Fruit fly (Drosophila melanogaster) whole organism, embryonic: Measurements from ENCODE around the gene Fibp.
A peak's percentile ranks its signal among the peaks of the same experiment; 100 is the strongest.

Experiments used
- CG10462 ChIP-seq: fragments of 200-800 bp; sonication (Bioruptor generic); optimal IDR thresholded peaks from 2 replicates; lab custom pipeline; 2016; ENCODE audit warnings: missing biosample characterization, missing genetic modification characterization
- CG10654 ChIP-seq: fragments of 200-800 bp; sonication (Bioruptor generic); optimal IDR thresholded peaks from 2 replicates; lab custom pipeline; 2016; ENCODE audit warnings: missing biosample characterization, missing genetic modification characterization
- CG11247 ChIP-seq: fragments of 200-800 bp; sonication (Bioruptor generic); IDR thresholded peaks from 2 replicates; pipeline ENCODE4 v1.3.6; 2022; ENCODE audit warnings: missing biosample characterization, missing genetic modification characterization
- CG14710 ChIP-seq: fragments of 200-800 bp; sonication (Bioruptor generic); optimal IDR thresholded peaks from 3 replicates; lab custom pipeline; 2019; ENCODE audit warnings: missing biosample characterization, mild to moderate bottlenecking, missing genetic modification characterization, moderate library complexity
- CG14860 ChIP-seq: fragments of 200-800 bp; sonication (Bioruptor generic); IDR thresholded peaks from 3 replicates; pipeline ENCODE4 v1.3.6; 2022; ENCODE audit warnings: missing biosample characterization, missing genetic modification characterization; ENCODE audit not compliant: partially characterized antibody
- CG15514 ChIP-seq: fragments of 200-800 bp; sonication (Bioruptor generic); optimal IDR thresholded peaks from 3 replicates; lab custom pipeline; 2017; ENCODE audit warnings: missing biosample characterization, missing genetic modification characterization, mild to moderate bottlenecking, moderate library complexity, missing genetic modification reagents
- CG17385 ChIP-seq: fragments of 200-800 bp; sonication (Bioruptor generic); optimal IDR thresholded peaks from 3 replicates; lab custom pipeline; 2018; ENCODE audit warnings: missing biosample characterization, mild to moderate bottlenecking, missing genetic modification characterization
- CG34376 ChIP-seq: fragments of 200-800 bp; sonication (Bioruptor generic); optimal IDR thresholded peaks from 2 replicates; lab custom pipeline; 2018; ENCODE audit warnings: missing biosample characterization, mild to moderate bottlenecking, missing genetic modification characterization
- CG34422 ChIP-seq: fragments of 200-800 bp; sonication (Bioruptor generic); IDR thresholded peaks from 3 replicates; pipeline ENCODE4 v1.3.6; 2022; ENCODE audit warnings: missing biosample characterization, missing genetic modification characterization
- CG4282 ChIP-seq: fragments of 200-800 bp; sonication (Bioruptor generic); optimal IDR thresholded peaks from 2 replicates; lab custom pipeline; 2016; ENCODE audit warnings: missing biosample characterization, missing genetic modification characterization
- CG4820 ChIP-seq: fragments of 200-800 bp; sonication (Bioruptor generic); optimal IDR thresholded peaks from 3 replicates; lab custom pipeline; 2016; ENCODE audit warnings: missing biosample characterization, missing genetic modification characterization
- CG6791 ChIP-seq: fragments of 200-800 bp; sonication (Bioruptor generic); IDR thresholded peaks from 3 replicates; pipeline ENCODE4 v1.3.6; 2022; ENCODE audit warnings: missing biosample characterization, missing genetic modification characterization; ENCODE audit not compliant: partially characterized antibody
- CG7786 ChIP-seq: fragments of 200-800 bp; sonication (Bioruptor generic); optimal IDR thresholded peaks from 2 replicates; lab custom pipeline; 2016; ENCODE audit warnings: missing biosample characterization, missing genetic modification characterization
- CG8089 ChIP-seq: fragments of 200-800 bp; sonication (Bioruptor generic); optimal IDR thresholded peaks from 3 replicates; lab custom pipeline; 2016; ENCODE audit warnings: missing biosample characterization, missing genetic modification characterization
- CG8924 ChIP-seq: fragments of 200-800 bp; optimal IDR thresholded peaks from 3 replicates; lab custom pipeline; 2019; ENCODE audit warnings: missing biosample characterization, mild to moderate bottlenecking, missing genetic modification characterization, moderate library complexity
- CG9932 ChIP-seq: fragments of 200-800 bp; sonication (Bioruptor generic); IDR thresholded peaks from 2 replicates; pipeline ENCODE4 v1.3.6; 2022; ENCODE audit warnings: missing biosample characterization, missing genetic modification characterization
- Elba2 ChIP-seq: fragments of 200-800 bp; sonication (Bioruptor generic); optimal IDR thresholded peaks from 3 replicates; lab custom pipeline; 2016; ENCODE audit warnings: missing biosample characterization, missing genetic modification characterization
- Fer1 ChIP-seq: fragments of 200-800 bp; sonication (Bioruptor generic); optimal IDR thresholded peaks from 2 replicates; lab custom pipeline; 2017; ENCODE audit warnings: missing biosample characterization, mild to moderate bottlenecking, missing genetic modification characterization
- Nf-YA ChIP-seq: fragments of 200-800 bp; sonication (Bioruptor generic); IDR thresholded peaks from 2 replicates; pipeline ENCODE4 v1.3.6; 2022; ENCODE audit warnings: missing biosample characterization, missing genetic modification characterization
- Sox100B ChIP-seq: fragments of 200-800 bp; sonication (Bioruptor generic); optimal IDR thresholded peaks from 3 replicates; lab custom pipeline; 2018; ENCODE audit warnings: missing biosample characterization, mild to moderate bottlenecking, missing genetic modification characterization
- Tbp ChIP-seq: fragments of >200 bp; optimal IDR thresholded peaks from 2 replicates; lab custom pipeline; 2018; ENCODE audit warnings: missing biosample characterization, missing genetic modification characterization
- Usf ChIP-seq: fragments of 200-800 bp; sonication (Bioruptor generic); optimal IDR thresholded peaks from 2 replicates; lab custom pipeline; 2017; ENCODE audit warnings: missing genotype, missing biosample characterization, missing genetic modification characterization
- ac ChIP-seq: fragments of 200-800 bp; sonication (Bioruptor generic); optimal IDR thresholded peaks from 3 replicates; lab custom pipeline; 2017; ENCODE audit warnings: missing biosample characterization, mild to moderate bottlenecking, missing genetic modification characterization
- btn ChIP-seq: fragments of 200-800 bp; sonication (Bioruptor generic); optimal IDR thresholded peaks from 2 replicates; lab custom pipeline; 2016; ENCODE audit warnings: missing biosample characterization, missing genetic modification characterization
- chinmo ChIP-seq: fragments of 200-800 bp; sonication (Bioruptor generic); IDR thresholded peaks from 4 replicates; pipeline ENCODE4 v1.3.6; 2022; ENCODE audit warnings: missing biosample characterization, missing genetic modification characterization; ENCODE audit not compliant: partially characterized antibody
- ems ChIP-seq: fragments of 200-800 bp; sonication (Bioruptor generic); optimal IDR thresholded peaks from 3 replicates; lab custom pipeline; 2016; ENCODE audit warnings: missing biosample characterization, missing genetic modification characterization
- exex ChIP-seq: fragments of 200-800 bp; sonication (Bioruptor generic); optimal IDR thresholded peaks from 4 replicates; lab custom pipeline; 2018; ENCODE audit warnings: missing biosample characterization, mild to moderate bottlenecking, missing genetic modification characterization, moderate library complexity
- gsb ChIP-seq: fragments of 200-800 bp; sonication (Bioruptor generic); IDR thresholded peaks from 2 replicates; pipeline ENCODE4 v1.3.6; 2022; ENCODE audit warnings: missing biosample characterization, missing genetic modification characterization
- h ChIP-seq: fragments of >200 bp; optimal IDR thresholded peaks from 2 replicates; lab custom pipeline; 2017
- mirr ChIP-seq: fragments of 200-800 bp; sonication (Bioruptor generic); optimal IDR thresholded peaks from 3 replicates; lab custom pipeline; 2018; ENCODE audit warnings: missing biosample characterization, mild to moderate bottlenecking, missing genetic modification characterization
- phol ChIP-seq: fragments of 200-800 bp; sonication (Bioruptor generic); optimal IDR thresholded peaks from 3 replicates; lab custom pipeline; 2018; ENCODE audit warnings: missing biosample characterization, mild to moderate bottlenecking, missing genetic modification characterization, moderate library complexity
- pros ChIP-seq: fragments of 200-800 bp; sonication (Bioruptor generic); optimal IDR thresholded peaks from 3 replicates; lab custom pipeline; 2019; ENCODE audit warnings: missing biosample characterization, mild to moderate bottlenecking, missing genetic modification characterization, moderate library complexity
- sens ChIP-seq: fragments of 200-800 bp; sonication (Bioruptor generic); peaks from one replicate; lab custom pipeline; 2016; ENCODE audit warnings: missing biosample characterization, missing genetic modification characterization
- sens-2 ChIP-seq: fragments of 200-800 bp; sonication (Bioruptor generic); IDR thresholded peaks from 2 replicates; pipeline ENCODE4 v1.3.6; 2022; ENCODE audit warnings: missing biosample characterization, missing genetic modification characterization
- sim ChIP-seq: fragments of 200-800 bp; sonication (Bioruptor generic); IDR thresholded peaks from 2 replicates; pipeline ENCODE4 v1.3.6; 2022; ENCODE audit warnings: missing biosample characterization, missing genetic modification characterization
- sr ChIP-seq: fragments of 200-800 bp; sonication (Bioruptor generic); IDR thresholded peaks from 3 replicates; pipeline ENCODE4 v1.3.6; 2022; ENCODE audit warnings: missing biosample characterization, missing genetic modification characterization
- ssp ChIP-seq: fragments of 200-800 bp; sonication (Bioruptor generic); IDR thresholded peaks from 2 replicates; pipeline ENCODE4 v1.3.6; 2022; ENCODE audit warnings: missing biosample characterization, missing genetic modification characterization
- stc ChIP-seq: fragments of 200-800 bp; sonication (Bioruptor generic); IDR thresholded peaks from 2 replicates; pipeline ENCODE4 v1.3.6; 2022; ENCODE audit warnings: missing biosample characterization, missing genetic modification characterization
- trh ChIP-seq: fragments of 200-800 bp; sonication (Bioruptor generic); optimal IDR thresholded peaks from 2 replicates; lab custom pipeline; 2016; ENCODE audit warnings: missing biosample characterization, missing genetic modification characterization
- ttk ChIP-seq: fragments of 200-800 bp; sonication (Bioruptor generic); IDR thresholded peaks from 2 replicates; pipeline ENCODE4 v2.1.2; 2022; ENCODE audit warnings: missing biosample characterization, missing genetic modification characterization
- tup ChIP-seq: fragments of 200-800 bp; sonication (Bioruptor generic); optimal IDR thresholded peaks from 2 replicates; lab custom pipeline; 2016; ENCODE audit warnings: missing biosample characterization, mild to moderate bottlenecking, missing genetic modification characterization, moderate library complexity
- twi ChIP-seq: fragments of 200-800 bp; optimal IDR thresholded peaks from 2 replicates; lab custom pipeline; 2019; ENCODE audit warnings: missing biosample characterization, mild to moderate bottlenecking, missing genetic modification characterization, moderate library complexity
- vfl ChIP-seq: fragments of 200-800 bp; sonication (Bioruptor generic); optimal IDR thresholded peaks from 2 replicates; lab custom pipeline; 2016; ENCODE audit warnings: missing biosample characterization, missing genetic modification characterization
- vvl ChIP-seq: fragments of 200-800 bp; sonication (Bioruptor generic); IDR thresholded peaks from 2 replicates; pipeline ENCODE4 v1.3.6; 2022; ENCODE audit warnings: missing biosample characterization, missing genetic modification characterization
- zfh1 ChIP-seq: fragments of 200-800 bp; sonication (Bioruptor generic); IDR thresholded peaks from 3 replicates; pipeline ENCODE4 v1.3.6; 2022; ENCODE audit warnings: missing biosample characterization, missing genetic modification characterization
- zfh2 ChIP-seq: fragments of 200-800 bp; sonication (Bioruptor generic); optimal IDR thresholded peaks from 2 replicates; lab custom pipeline; 2016; ENCODE audit warnings: missing biosample characterization, missing genetic modification characterization

The Fibp gene

DNA sequence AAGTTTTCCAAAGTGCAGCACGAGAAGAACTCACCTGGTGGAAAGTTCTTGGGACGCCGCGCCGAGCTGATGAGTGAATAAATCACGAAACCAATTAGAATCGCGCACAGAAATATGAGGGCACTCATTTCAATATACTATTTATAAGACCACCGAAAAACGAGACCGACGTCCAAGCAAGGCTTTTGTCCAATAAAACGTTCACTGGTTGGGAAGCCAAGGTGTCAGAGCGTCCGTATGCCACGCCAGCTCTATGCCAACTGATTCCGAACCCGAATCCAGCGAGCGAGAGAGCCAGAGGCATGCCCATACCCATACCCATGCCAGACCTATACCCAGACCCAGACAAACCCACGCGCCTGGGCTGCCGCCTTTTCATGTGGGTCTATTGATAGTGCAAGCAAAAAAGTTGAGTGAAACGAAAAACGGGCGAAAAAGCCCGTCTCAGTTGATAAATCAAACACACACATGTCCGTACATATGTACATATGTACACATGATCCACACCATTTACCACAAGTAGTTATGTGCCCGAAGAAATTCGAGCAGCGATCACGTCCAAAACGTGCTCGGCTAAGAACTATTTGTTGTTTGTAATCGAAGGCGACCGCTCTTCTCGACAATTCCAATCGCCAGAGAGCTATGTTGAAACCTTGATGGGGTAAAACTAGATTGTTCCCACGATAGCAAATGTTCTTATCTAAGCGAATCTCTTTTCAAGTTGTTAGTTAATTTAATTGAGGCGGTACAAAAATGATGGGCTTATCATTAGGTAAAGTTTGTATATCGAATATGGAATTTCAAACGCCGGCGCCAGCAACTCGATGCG is 4.5 kb downstream of the Fibp start, which contains the start of gene Cyp305a1 (continued):
- TF ChIP-seq phol (no peak), sr (GFP tag; lab: Robert Waterston, UW) (peak; percentile 65; the same call in 2 of the 3 replicates), zfh1 (no peak), CG34376 (GFP tag; lab: Kevin White, UChicago) (peak; percentile 63), ttk (GFP tag; lab: Robert Waterston, UW) (no peak), sens-2 (GFP tag; lab: Robert Waterston, UW) (no peak), CG10654 (GFP tag; lab: Kevin White, UChicago) (no peak), CG4282 (GFP tag; lab: Kevin White, UChicago) (no peak), btn (GFP tag; lab: Kevin White, UChicago) (no peak), sim (GFP tag; lab: Robert Waterston, UW) (0 out of 2 replicates have a peak, but pooled peaks have one; percentile 14), Tbp (no peak), CG10462 (GFP tag; lab: Kevin White, UChicago) (no peak), Nf-YA (GFP tag; lab: Robert Waterston, UW) (no peak), h (lab: Kevin White, UChicago) (no peak), stc (GFP tag; lab: Robert Waterston, UW) (no peak), exex (tag; lab: Kevin White, UChicago) (peak; percentile 68), pros (GFP tag; lab: Kevin White, UChicago) (no peak), zfh2 (no peak), tup (GFP tag; lab: Kevin White, UChicago) (no peak), CG17385 (no peak)

- no peak for TF ChIP-seq ssp (GFP tag; lab: Robert Waterston, UW)
- no peak for TF ChIP-seq CG11247 (GFP tag; lab: Robert Waterston, UW)
- peak; percentile 58 for TF ChIP-seq vvl (GFP tag; lab: Robert Waterston, UW)
- TF ChIP-seq chinmo (GFP tag; lab: Robert Waterston, UW): 0 out of 4 replicates have a peak, but pooled peaks have one; percentile 58
- peak; percentile 34 for TF ChIP-seq Elba2 (GFP tag; lab: Kevin White, UChicago)
- TF ChIP-seq, all 482 proteins: peak for 3
Observed at dm6 chr3L:19812491-19812890, 5.3 kb downstream of the Fibp start.

DNA sequence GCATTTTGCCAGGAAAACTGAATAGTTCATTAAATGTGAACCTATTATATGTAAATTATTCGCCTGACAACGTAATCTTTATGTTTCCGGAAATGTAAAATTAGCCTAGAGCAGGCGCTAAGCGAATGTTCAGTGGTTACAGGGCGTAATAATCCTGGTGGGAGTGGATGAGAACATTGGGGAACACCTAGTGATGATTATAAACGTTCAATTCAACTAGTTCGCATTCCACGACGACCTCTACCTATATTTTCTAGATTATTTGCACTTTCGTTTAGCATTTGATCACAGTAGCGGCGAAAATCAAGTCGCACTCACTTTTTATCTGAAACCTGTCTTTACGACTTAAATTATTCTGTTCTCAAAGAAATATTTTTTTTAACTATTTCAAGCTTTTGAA is 10.2 kb downstream of the Fibp start:
- 0 out of 3 replicates have a peak, but pooled peaks have one; percentile 2 for TF ChIP-seq CG34422 (GFP tag; lab: Robert Waterston, UW)
- peak; percentile 24 for TF ChIP-seq sens (GFP tag; lab: Kevin White, UChicago)
- TF ChIP-seq CG15514 (GFP tag; lab: Kevin White, UChicago): peak; percentile 91
- no peak for TF ChIP-seq CG9932 (GFP tag; lab: Robert Waterston, UW)

DNA sequence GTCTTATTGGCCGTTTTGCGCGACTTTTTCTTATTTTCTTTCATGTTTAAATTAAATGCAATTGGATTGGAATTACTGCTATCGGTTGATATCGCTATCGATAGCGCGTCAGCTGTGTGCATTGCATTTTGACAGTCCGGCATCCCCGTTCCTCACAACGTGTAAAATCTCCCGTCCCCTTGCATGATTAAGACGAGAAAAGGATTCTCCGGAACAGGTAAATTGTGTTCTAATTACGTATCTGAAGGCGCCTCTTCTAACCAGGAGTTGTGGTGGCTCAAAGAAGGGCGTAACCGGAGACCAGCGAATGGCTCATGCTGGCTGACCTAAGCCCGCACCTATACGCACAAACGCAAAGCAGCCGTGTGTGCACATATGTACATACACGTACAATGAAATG is 10.7 kb downstream of the Fibp start, which contains the start of the genes CG14104 and Kap-alpha1:
Gene CG14104, minus strand, starts transcription at position 97 of the 400 bp plus-strand sequence.
Gene Kap-alpha1, plus strand, starts transcription at position 130 of the 400 bp plus-strand sequence.
- TF ChIP-seq CG4282 (GFP tag; lab: Kevin White, UChicago): no peak
- TF ChIP-seq CG7786 (GFP tag; lab: Kevin White, UChicago): no peak
- TF ChIP-seq trh (GFP tag; lab: Kevin White, UChicago): no peak
- TF ChIP-seq ac: no peak
- no peak for TF ChIP-seq ems (GFP tag; lab: Kevin White, UChicago)
- no peak for TF ChIP-seq twi (tag; lab: Kevin White, UChicago)
- TF ChIP-seq CG4820 (GFP tag; lab: Kevin White, UChicago): no peak
- TF ChIP-seq CG8924 (tag; lab: Kevin White, UChicago): no peak
- peak; percentile 88 for TF ChIP-seq chinmo (GFP tag; lab: Robert Waterston, UW)
- TF ChIP-seq vfl (GFP tag; lab: Kevin White, UChicago): no peak
- TF ChIP-seq CG8089 (GFP tag; lab: Kevin White, UChicago): no peak
- peak; percentile 57 for TF ChIP-seq CG14860 (GFP tag; lab: Robert Waterston, UW)
- no peak for TF ChIP-seq mirr (GFP tag; lab: Kevin White, UChicago)
- TF ChIP-seq CG6791 (GFP tag; lab: Robert Waterston, UW): peak; percentile 73
- TF ChIP-seq Sox100B (GFP tag; lab: Kevin White, UChicago): no peak
- TF ChIP-seq gsb (GFP tag; lab: Robert Waterston, UW): no peak
- no peak for TF ChIP-seq Usf (GFP tag; lab: Kevin White, UChicago)
- peak; percentile 7 for TF ChIP-seq Fer1 (GFP tag; lab: Kevin White, UChicago)
- peak; percentile 13 for TF ChIP-seq CG14710 (tag; lab: Kevin White, UChicago)
